Worm (Caenorhabditis elegans) whole organism, L2 larva: ENCODE measurements around the gene F49E11.7.

ENCODE experiments used
- C34F6.9 ChIP-seq: fragments of 150-350 bp; optimal IDR thresholded peaks from 2 replicates; lab custom pipeline; 2014; ENCODE audit warnings: missing biosample characterization, missing genetic modification characterization
- ZK546.5 ChIP-seq: sonication (generic microtip); optimal IDR thresholded peaks from 2 replicates; lab custom pipeline; 2017; ENCODE audit warnings: missing biosample characterization, missing genetic modification characterization
- ama-1 ChIP-seq: fragments of 150-350 bp; optimal IDR thresholded peaks from 2 replicates; lab custom pipeline; 2018; ENCODE audit warnings: inconsistent platforms
- ceh-82 ChIP-seq: fragments of 150-350 bp; optimal IDR thresholded peaks from 2 replicates; lab custom pipeline; 2014; ENCODE audit warnings: missing biosample characterization, missing genetic modification characterization
- lin-13 ChIP-seq: fragments of 150-350 bp; optimal IDR thresholded peaks from 2 replicates; lab custom pipeline; 2014; ENCODE audit warnings: missing biosample characterization, missing genetic modification reagents, missing genetic modification characterization
- lsy-2 ChIP-seq, 2 experiments: fragments of 150-350 bp in 1 of 2; sonication (generic microtip) in 1 of 2; optimal IDR thresholded peaks; 2 replicates each; lab custom pipeline; 2014 to 2017; ENCODE audit warnings: missing biosample characterization in 2 of 2, missing genetic modification characterization in 2 of 2
- mab-5 ChIP-seq: fragments of 150-350 bp; optimal IDR thresholded peaks from 2 replicates; lab custom pipeline; 2014; ENCODE audit warnings: missing biosample characterization, missing genetic modification characterization
- nhr-10 ChIP-seq: sonication (generic microtip); optimal IDR thresholded peaks from 2 replicates; lab custom pipeline; 2017; ENCODE audit warnings: missing biosample characterization, missing genetic modification characterization
- nhr-11 ChIP-seq: fragments of 150-350 bp; optimal IDR thresholded peaks from 2 replicates; lab custom pipeline; 2014; ENCODE audit warnings: missing biosample characterization, missing genetic modification characterization
- nhr-237 ChIP-seq: fragments of 150-350 bp; optimal IDR thresholded peaks from 2 replicates; lab custom pipeline; 2014; ENCODE audit warnings: missing biosample characterization, missing genetic modification characterization
- skn-1 ChIP-seq: sonication (generic microtip); optimal IDR thresholded peaks from 2 replicates; lab custom pipeline; 2017; ENCODE audit warnings: missing biosample characterization, missing genetic modification characterization
- unc-39 ChIP-seq: fragments of 150-350 bp; optimal IDR thresholded peaks from 2 replicates; lab custom pipeline; 2014; ENCODE audit warnings: missing biosample characterization, missing genetic modification characterization
- zag-1 ChIP-seq: fragments of 150-350 bp; optimal IDR thresholded peaks from 2 replicates; lab custom pipeline; 2014; ENCODE audit warnings: missing biosample characterization, missing genetic modification characterization
- ztf-4 ChIP-seq: fragments of 150-350 bp; optimal IDR thresholded peaks from 2 replicates; lab custom pipeline; 2014; ENCODE audit warnings: missing biosample characterization, missing genetic modification characterization

- TF ChIP-seq ama-1 (lab: Kevin White, UChicago) (no peak), mab-5 (no peak), nhr-237 (tag; lab: Kevin White, UChicago) (no peak), ztf-4 (tag; lab: Kevin White, UChicago) (peak; percentile 5), nhr-10 (no peak), unc-39 (no peak), nhr-11 (tag; lab: Kevin White, UChicago) (no peak), ZK546.5 (tag; lab: Kevin White, UChicago) (no peak), lsy-2 (tag; optimal IDR thresholded peaks at IDR 0.05; lab: Kevin White, UChicago) (no peak), ceh-82 (tag; lab: Kevin White, UChicago) (no peak), zag-1 (tag; lab: Kevin White, UChicago) (no peak), lin-13 (GFP tag; lab: Kevin White, UChicago) (no peak), C34F6.9 (tag; lab: Kevin White, UChicago) (no peak), skn-1 (tag; lab: Kevin White, UChicago) (no peak)
Measured at ce11 chrIV:13030467-13031299, 22.0 kb upstream of the F49E11.7 start.
